Fruit fly (Drosophila melanogaster) whole organism, wandering third instar larva: ENCODE measurements around the gene CG42264.
A peak's percentile ranks its signal among the peaks of the same experiment; 100 is the strongest.

Experiments used
- Abd-B ChIP-seq: fragments of >200 bp; optimal IDR thresholded peaks from 2 replicates; lab custom pipeline; 2017; ENCODE audit warnings: missing biosample characterization, missing genetic modification characterization
- CG32264 ChIP-seq: fragments of 200-800 bp; sonication (Bioruptor generic); optimal IDR thresholded peaks from 2 replicates; lab custom pipeline; 2016; ENCODE audit warnings: missing biosample characterization, missing genetic modification characterization
- Dfd ChIP-seq: fragments of >200 bp; optimal IDR thresholded peaks from 2 replicates; lab custom pipeline; 2017; ENCODE audit warnings: missing biosample characterization, missing genetic modification characterization
- Dif ChIP-seq: fragments of 200-275, 200-300 bp; sonication (Bioruptor generic); optimal IDR thresholded peaks from 2 replicates; lab custom pipeline; 2018; ENCODE audit warnings: missing biosample characterization, missing genetic modification characterization; ENCODE audit not compliant: partially characterized antibody
- GATAd ChIP-seq: sonication (Bioruptor generic); optimal IDR thresholded peaks from 2 replicates; lab custom pipeline; 2016; ENCODE audit warnings: missing biosample characterization, missing genetic modification characterization
- HLH106 ChIP-seq: fragments of 200-800 bp; optimal IDR thresholded peaks from 3 replicates; lab custom pipeline; 2019; ENCODE audit warnings: missing biosample characterization, mild to moderate bottlenecking, missing genetic modification characterization, moderate library complexity
- Hnf4 ChIP-seq: fragments of 200-800 bp; sonication (Bioruptor generic); optimal IDR thresholded peaks from 2 replicates; lab custom pipeline; 2016; ENCODE audit warnings: missing biosample characterization, mild to moderate bottlenecking, missing genetic modification characterization
- Hr78 ChIP-seq: fragments of >200 bp; optimal IDR thresholded peaks from 2 replicates; lab custom pipeline; 2017; ENCODE audit warnings: missing biosample characterization, missing genetic modification characterization
- Jra ChIP-seq: sonication (Bioruptor generic); optimal IDR thresholded peaks from 2 replicates; lab custom pipeline; 2016; ENCODE audit warnings: missing biosample characterization, missing genetic modification characterization
- Mio ChIP-seq: sonication (Bioruptor generic); optimal IDR thresholded peaks from 2 replicates; lab custom pipeline; 2016; ENCODE audit warnings: missing biosample characterization, missing genetic modification characterization
- Myc ChIP-seq: fragments of >200 bp; optimal IDR thresholded peaks from 2 replicates; lab custom pipeline; 2017
- OdsH ChIP-seq: fragments of 200-800 bp; sonication (Bioruptor generic); optimal IDR thresholded peaks from 2 replicates; lab custom pipeline; 2016; ENCODE audit warnings: missing biosample characterization, mild to moderate bottlenecking, missing genetic modification characterization
- Sp1 ChIP-seq: fragments of 200-800 bp; sonication (Bioruptor generic); optimal IDR thresholded peaks from 3 replicates; lab custom pipeline; 2019; ENCODE audit warnings: missing biosample characterization, mild to moderate bottlenecking, missing genetic modification characterization, moderate library complexity
- Vsx2 ChIP-seq: fragments of 200-300, 225-300 bp; sonication (Bioruptor generic); optimal IDR thresholded peaks from 2 replicates; lab custom pipeline; 2018; ENCODE audit warnings: missing biosample characterization, missing genetic modification characterization; ENCODE audit not compliant: partially characterized antibody
- br ChIP-seq: fragments of 200-800 bp; sonication (Bioruptor generic); optimal IDR thresholded peaks from 2 replicates; lab custom pipeline; 2016; ENCODE audit warnings: missing biosample characterization, missing genetic modification characterization
- brk ChIP-seq: fragments of 200-800 bp; sonication (Bioruptor generic); optimal IDR thresholded peaks from 2 replicates; lab custom pipeline; 2016; ENCODE audit warnings: missing biosample characterization, mild to moderate bottlenecking, missing genetic modification characterization
- dl ChIP-seq, 2 experiments: fragments of 175-275, 200-275 bp in 1 of 2; fragments of 200-275 bp in 1 of 2; sonication (Bioruptor generic); optimal IDR thresholded peaks; lab custom pipeline; 2018; ENCODE audit warnings: mild to moderate bottlenecking in 2 of 2, missing biosample characterization in 2 of 2, missing genetic modification characterization in 2 of 2, moderate library complexity in 2 of 2; ENCODE audit not compliant: partially characterized antibody in 2 of 2, insufficient read depth in 1 of 2
- dmrt93B ChIP-seq: fragments of 200-800 bp; sonication (Bioruptor generic); optimal IDR thresholded peaks from 2 replicates; lab custom pipeline; 2018; ENCODE audit warnings: missing biosample characterization, mild to moderate bottlenecking, missing genetic modification characterization
- ey ChIP-seq: fragments of 200-800 bp; sonication (Bioruptor generic); optimal IDR thresholded peaks from 2 replicates; lab custom pipeline; 2016; ENCODE audit warnings: missing biosample characterization, missing genetic modification characterization
- foxo ChIP-seq, 2 experiments: fragments of 200-800 bp; sonication (Bioruptor generic); optimal IDR thresholded peaks; 2 replicates in 1 of 2; 3 replicates in 1 of 2; lab custom pipeline; 2016 to 2017; ENCODE audit warnings: missing biosample characterization in 2 of 2, missing genetic modification characterization in 2 of 2
- fru ChIP-seq: fragments of 200-800 bp; sonication (Bioruptor generic); optimal IDR thresholded peaks from 3 replicates; lab custom pipeline; 2016; ENCODE audit warnings: missing biosample characterization, mild to moderate bottlenecking, missing genetic modification characterization
- h ChIP-seq: fragments of 200-800 bp; sonication (Bioruptor generic); optimal IDR thresholded peaks from 3 replicates; lab custom pipeline; 2016; ENCODE audit warnings: missing biosample characterization, mild to moderate bottlenecking, missing genetic modification characterization
- jim ChIP-seq: fragments of 175-275, 200-325 bp; sonication (Bioruptor generic); optimal IDR thresholded peaks from 2 replicates; lab custom pipeline; 2016; ENCODE audit warnings: missing biosample characterization, mild to moderate bottlenecking, missing genetic modification characterization
- pan ChIP-seq: fragments of >200 bp; optimal IDR thresholded peaks from 2 replicates; lab custom pipeline; 2017
- psq ChIP-seq: fragments of 200-800 bp; sonication (Bioruptor generic); optimal IDR thresholded peaks from 3 replicates; lab custom pipeline; 2017; ENCODE audit warnings: missing biosample characterization, mild to moderate bottlenecking, missing genetic modification characterization, moderate library complexity
- rgr ChIP-seq: fragments of 200-800 bp; sonication (Bioruptor generic); optimal IDR thresholded peaks from 3 replicates; lab custom pipeline; 2016; ENCODE audit warnings: missing biosample characterization, mild to moderate bottlenecking, missing genetic modification characterization
- sage ChIP-seq: fragments of 200-800 bp; sonication (Bioruptor generic); optimal IDR thresholded peaks from 2 replicates; lab custom pipeline; 2016; ENCODE audit warnings: missing biosample characterization, mild to moderate bottlenecking, missing genetic modification characterization
- tai ChIP-seq: sonication (Bioruptor generic); optimal IDR thresholded peaks from 2 replicates; lab custom pipeline; 2016; ENCODE audit warnings: missing biosample characterization, missing genetic modification characterization
- usp ChIP-seq: fragments of >200 bp; optimal IDR thresholded peaks from 2 replicates; lab custom pipeline; 2017; ENCODE audit warnings: missing biosample characterization, missing genetic modification characterization

Gene CG42264

DNA sequence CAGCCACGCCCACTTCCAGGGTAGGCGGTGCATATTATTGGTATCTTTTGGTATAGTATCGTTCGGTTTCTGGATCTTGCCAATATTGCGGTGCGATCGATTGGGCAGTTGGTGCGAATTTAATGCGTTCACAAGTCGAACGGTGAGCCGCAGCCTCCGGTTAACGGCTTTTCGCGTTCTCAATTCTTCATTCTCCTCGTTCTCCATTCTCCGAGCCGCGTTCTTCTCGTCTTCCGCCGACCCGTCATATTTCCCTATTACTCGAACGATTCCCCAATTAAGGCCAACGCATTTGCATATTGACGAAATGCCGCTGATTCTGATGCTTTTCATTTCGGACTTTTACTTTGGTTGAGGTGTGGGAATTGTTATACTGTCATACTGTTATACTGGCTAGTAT lies at the start of gene CG42264:
CG42264 (minus strand) TSS at position 101 of the 400 bp plus-strand sequence.
- no peak for TF ChIP-seq dl (GFP tag; optimal IDR thresholded peaks at IDR 0.05; lab: Kevin White, UChicago; ENCODE audit: insufficient read depth in 1 of 2, partially characterized antibody in 2 of 2)

dm6 chrX:5819972-5820371 lies 43.5 kb upstream of the CG42264 start:
- TF ChIP-seq fru (GFP tag; lab: Kevin White, UChicago) (peak; percentile 1), Vsx2 (GFP tag; lab: Kevin White, UChicago) (no peak), CG32264 (GFP tag; lab: Kevin White, UChicago) (no peak), HLH106 (tag; lab: Kevin White, UChicago) (peak; percentile 11), foxo (GFP tag; optimal IDR thresholded peaks at IDR 0.05; lab: Kevin White, UChicago) (peak in 1 of 2 experiments; percentile 31), brk (no peak), h (peak; percentile 2), dl (GFP tag; optimal IDR thresholded peaks at IDR 0.05; lab: Kevin White, UChicago; ENCODE audit: insufficient read depth in 1 of 2, partially characterized antibody in 2 of 2) (no peak)

- TF ChIP-seq usp (GFP tag; lab: Kevin White, UChicago): no peak
- no peak for TF ChIP-seq jim (GFP tag; lab: Kevin White, UChicago)
- TF ChIP-seq OdsH (GFP tag; lab: Kevin White, UChicago): no peak
- no peak for TF ChIP-seq tai (GFP tag; lab: Kevin White, UChicago)
- no peak for TF ChIP-seq rgr (GFP tag; lab: Kevin White, UChicago)
- TF ChIP-seq dmrt93B (GFP tag; lab: Kevin White, UChicago): no peak
- TF ChIP-seq Dif: no peak
- no peak for TF ChIP-seq psq
Observed at dm6 chrX:5818428-5818827, 42.0 kb upstream of the CG42264 start, which contains the start of gene CG15765. Gene CG15765, plus strand, starts transcription at chrX:5818559.

DNA sequence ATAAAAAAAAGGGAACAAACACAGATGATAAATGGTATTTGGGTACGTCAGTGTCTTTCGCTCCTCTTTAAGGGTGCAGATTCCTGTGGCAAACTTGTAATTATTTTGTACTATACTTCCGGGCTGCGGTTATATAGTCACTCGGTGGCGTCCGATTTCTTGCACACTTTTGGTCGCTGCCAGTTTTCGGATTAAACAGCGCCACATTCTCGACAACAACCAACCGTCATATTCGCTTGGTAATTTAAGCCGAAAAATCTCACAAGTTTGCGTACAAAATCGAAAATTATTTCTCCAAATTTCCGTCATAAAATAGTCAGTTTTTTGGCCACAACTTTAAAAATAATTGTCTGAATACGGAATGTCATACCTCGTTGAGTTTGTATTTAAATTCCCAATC lies 40.7 kb upstream of the CG42264 start:
- peak; percentile 63 for TF ChIP-seq Myc (lab: Kevin White, UChicago)
- no peak for TF ChIP-seq tai (GFP tag; lab: Kevin White, UChicago)

DNA sequence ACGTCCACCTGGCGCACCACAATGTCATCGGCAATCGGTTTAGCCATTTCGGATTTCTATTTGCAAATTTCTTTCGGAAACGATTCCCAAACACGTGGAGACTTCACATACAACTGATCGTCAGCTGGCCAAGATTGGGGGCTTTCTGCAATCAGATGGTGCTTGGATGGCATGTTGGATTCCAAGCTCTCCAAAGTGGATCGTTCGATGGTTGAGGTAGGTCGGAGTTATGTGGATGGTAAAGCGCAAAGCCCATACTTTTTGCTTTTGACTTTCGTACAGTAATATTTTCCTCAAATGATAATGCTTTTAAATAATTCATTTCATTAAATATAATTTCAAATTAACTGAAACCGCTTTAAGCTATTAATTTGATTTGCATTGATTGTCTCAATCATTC lies 39.3 kb upstream of the CG42264 start, which contains the start of gene AgmNAT:
AgmNAT (minus strand) TSS at position 101 of the 400 bp plus-strand sequence.
- TF ChIP-seq pan (lab: Kevin White, UChicago): no peak
- TF ChIP-seq Myc (lab: Kevin White, UChicago): no peak
- TF ChIP-seq Abd-B (GFP tag; lab: Kevin White, UChicago): no peak
- no peak for TF ChIP-seq Jra (GFP tag; lab: Kevin White, UChicago)
- no peak for TF ChIP-seq h
- TF ChIP-seq sage (GFP tag; lab: Kevin White, UChicago): no peak
- TF ChIP-seq fru (GFP tag; lab: Kevin White, UChicago): no peak
- TF ChIP-seq br (GFP tag; lab: Kevin White, UChicago): no peak
- no peak for TF ChIP-seq CG32264 (GFP tag; lab: Kevin White, UChicago)
- no peak for TF ChIP-seq foxo (GFP tag; optimal IDR thresholded peaks at IDR 0.05; lab: Kevin White, UChicago)
- no peak for TF ChIP-seq rgr (GFP tag; lab: Kevin White, UChicago)
- TF ChIP-seq Dfd: no peak
- TF ChIP-seq Vsx2 (GFP tag; lab: Kevin White, UChicago): no peak
- no peak for TF ChIP-seq jim (GFP tag; lab: Kevin White, UChicago)
- TF ChIP-seq Sp1 (GFP tag; lab: Kevin White, UChicago): no peak
- no peak for TF ChIP-seq Mio

DNA sequence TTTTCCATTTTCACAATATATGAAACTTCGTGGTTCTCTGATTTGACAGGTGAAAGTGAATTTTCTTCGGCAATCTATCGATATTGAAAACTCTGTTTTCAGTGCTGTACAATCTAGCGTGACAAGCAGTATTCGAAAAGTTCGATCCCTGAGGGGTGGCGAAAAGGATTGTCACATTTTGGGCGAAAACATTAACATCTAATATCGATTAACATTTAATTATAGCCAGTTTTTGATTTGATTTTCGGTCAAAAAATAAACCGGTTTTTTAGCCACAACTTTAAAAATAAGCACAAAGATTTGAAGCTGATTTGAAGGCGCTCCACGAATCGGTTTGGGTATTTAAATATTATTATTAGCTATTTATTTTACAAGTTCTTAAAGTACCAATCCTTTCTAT lies 36.4 kb upstream of the CG42264 start, which contains the start of gene CG44329:
CG44329 (minus strand) TSS at position 101 of the 400 bp plus-strand sequence.
- TF ChIP-seq jim (GFP tag; lab: Kevin White, UChicago) (no peak), Hnf4 (GFP tag; lab: Kevin White, UChicago) (no peak), br (GFP tag; lab: Kevin White, UChicago) (no peak), Abd-B (GFP tag; lab: Kevin White, UChicago) (no peak), rgr (GFP tag; lab: Kevin White, UChicago) (no peak), Dfd (no peak), Dif (no peak), ey (GFP tag; lab: Kevin White, UChicago) (no peak), tai (GFP tag; lab: Kevin White, UChicago) (no peak), GATAd (GFP tag; lab: Kevin White, UChicago) (no peak), Myc (lab: Kevin White, UChicago) (no peak), Hr78 (GFP tag; lab: Kevin White, UChicago) (no peak)
